Worm (Caenorhabditis elegans) whole organism, midembryonic: ENCODE measurements around the gene flap-1.

ENCODE experiments used
- T22C8.4 ChIP-seq: fragments of 200-800 bp; sonication (Bioruptor generic); IDR thresholded peaks from 2 replicates; pipeline ENCODE4 v1.3.6; 2022; ENCODE audit warnings: missing genetic modification characterization, missing compliant biosample characterization
- flt-1 ChIP-seq: fragments of 200-800 bp; sonication (Bioruptor generic); IDR thresholded peaks from 2 replicates; pipeline ENCODE4 v1.3.6; 2022; ENCODE audit warnings: missing genetic modification characterization, missing compliant biosample characterization
- med-1 ChIP-seq: sonication (generic microtip); optimal IDR thresholded peaks from 2 replicates; lab custom pipeline; 2017; ENCODE audit warnings: missing genetic modification characterization, mild to moderate bottlenecking, missing compliant biosample characterization, antibody characterized with exemption, missing genetic modification reagents; ENCODE audit not compliant: insufficient read depth
- ztf-23 ChIP-seq: fragments of 200-800 bp; sonication (Bioruptor generic); IDR thresholded peaks from 2 replicates; pipeline ENCODE4 v1.3.6; 2022; ENCODE audit warnings: missing genetic modification reagents, missing genetic modification characterization, missing compliant biosample characterization

ce11 chrIII:6888999-6889824, 39.4 kb downstream of the flap-1 start, which contains the start of the genes brd-1 and K04C2.2:
- TF ChIP-seq flt-1 (GFP tag; lab: Robert Waterston, UW) (no peak), T22C8.4 (GFP tag; lab: Robert Waterston, UW) (no peak), ztf-23 (no peak), med-1 (no peak)
